Fruit fly (Drosophila melanogaster): Measurements from ENCODE around the gene Pburs.
A peak's percentile ranks its signal among the peaks of the same experiment; 100 is the strongest.

The Pburs gene

DNA sequence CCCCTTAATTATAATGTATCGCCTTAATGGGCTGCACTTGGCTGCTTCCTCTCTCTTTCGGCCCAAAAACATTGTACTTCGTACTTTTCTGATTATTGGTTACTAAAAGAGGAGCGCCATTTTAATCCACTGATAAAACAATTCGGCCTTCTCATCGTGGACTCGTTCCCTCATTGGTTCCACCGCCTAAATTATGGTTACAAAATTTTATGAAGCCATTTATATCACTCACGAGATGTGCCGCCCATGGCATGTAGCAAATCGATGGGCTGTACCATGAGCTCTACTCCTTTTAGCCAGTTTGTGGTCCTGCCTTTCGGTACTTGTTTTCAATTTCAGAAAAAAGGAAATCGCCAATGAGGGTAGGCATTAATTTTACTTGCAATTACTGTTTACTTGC lies 48.3 kb downstream of the Pburs start:
- TF ChIP-seq brk (GFP tag; optimal IDR thresholded peaks at IDR 0.05) (no peak), HLH106 (tag; optimal IDR thresholded peaks at IDR 0.05) (no peak), usp (GFP tag; optimal IDR thresholded peaks at IDR 0.05) (no peak), woc (GFP tag; optimal IDR thresholded peaks at IDR 0.05) (no peak), Abd-B (GFP tag; optimal IDR thresholded peaks at IDR 0.05) (no peak), Sp1 (GFP tag; optimal IDR thresholded peaks at IDR 0.05) (no peak), fru (GFP tag; optimal IDR thresholded peaks at IDR 0.05) (no peak), br (GFP tag; optimal IDR thresholded peaks at IDR 0.05) (no peak), CrebA (GFP tag; optimal IDR thresholded peaks at IDR 0.05; ENCODE audit: borderline replicate concordance) (no peak)

DNA sequence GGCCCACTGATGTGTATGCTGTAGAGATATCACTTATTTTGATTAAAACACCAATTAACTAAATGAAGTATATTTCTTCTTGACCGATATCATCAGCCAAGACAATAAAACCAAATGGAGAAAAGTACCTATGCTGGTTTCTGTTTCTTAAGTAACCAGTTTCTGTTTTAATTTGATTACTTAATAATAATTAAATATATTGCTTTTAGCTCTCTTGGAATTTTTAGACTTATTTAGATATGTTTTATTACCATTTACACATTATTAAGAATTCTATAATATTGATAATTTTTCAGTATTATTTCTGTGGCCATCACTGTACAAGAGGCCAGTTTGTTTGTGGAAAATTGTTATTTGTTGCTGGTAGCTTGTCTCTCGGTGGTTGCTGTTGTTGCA lies 49.9 kb downstream of the Pburs start:
- TF ChIP-seq HLH106 (tag; optimal IDR thresholded peaks at IDR 0.05) (peak; percentile 77), dmrt93B (GFP tag; optimal IDR thresholded peaks at IDR 0.05) (peak; percentile 63), Hnf4 (GFP tag; optimal IDR thresholded peaks at IDR 0.05) (no peak), h (GFP tag; optimal IDR thresholded peaks at IDR 0.05) (peak; percentile 59), woc (GFP tag; optimal IDR thresholded peaks at IDR 0.05) (peak; percentile 28), Sp1 (GFP tag; optimal IDR thresholded peaks at IDR 0.05) (peak; percentile 57), Abd-B (GFP tag; optimal IDR thresholded peaks at IDR 0.05) (no peak), ey (GFP tag; optimal IDR thresholded peaks at IDR 0.05) (peak; percentile 2), foxo (GFP tag; optimal IDR thresholded peaks at IDR 0.05) (peak in 1 of 2 experiments; percentile 62), dl (GFP tag; optimal IDR thresholded peaks at IDR 0.05; ENCODE audit: insufficient read depth in 1 of 2, partially characterized antibody in 2 of 2) (no peak), fru (GFP tag; optimal IDR thresholded peaks at IDR 0.05) (peak; percentile 30), rgr (GFP tag; optimal IDR thresholded peaks at IDR 0.05) (peak; percentile 35), OdsH (GFP tag; optimal IDR thresholded peaks at IDR 0.05) (peak; percentile 40)

All from whole organism, wandering third instar larva.